Worm (Caenorhabditis elegans): ENCODE measurements around the gene ztf-9.

The ztf-9 gene

DNA sequence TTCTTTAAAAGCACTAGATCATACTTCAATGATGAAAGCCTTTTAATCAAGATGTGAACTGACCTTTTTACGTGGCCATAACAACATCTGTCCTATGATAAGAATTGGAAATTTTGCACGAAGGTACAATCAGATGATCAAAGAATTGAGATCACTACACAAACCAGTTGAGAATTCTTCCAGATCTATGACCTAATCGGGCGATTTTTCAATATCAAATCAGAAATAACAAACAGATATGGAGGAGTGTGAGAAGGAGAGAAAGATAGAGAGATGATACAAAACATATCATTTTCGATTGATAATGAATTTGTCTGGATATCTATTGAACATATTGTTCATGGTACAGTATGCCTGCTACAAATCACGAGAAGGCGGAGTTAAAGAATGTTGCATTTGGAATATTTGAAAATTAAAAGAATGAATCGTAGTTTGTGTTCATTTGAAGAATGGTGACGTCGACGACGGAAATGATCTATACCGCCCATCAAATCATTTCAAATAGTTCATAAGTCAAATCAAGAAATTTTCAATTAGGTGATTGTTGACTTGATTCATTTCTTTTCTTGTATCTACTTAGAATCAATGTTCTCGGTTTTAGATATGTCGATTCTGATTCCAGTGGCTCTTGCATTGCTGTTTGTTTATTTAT, 37.7 kb downstream of the ztf-9 start, which contains the start of gene cyp-29A4:
Gene cyp-29A4 (plus strand): TSS at position 602 of the 652 bp plus-strand sequence.
- peak; percentile 35 for TF ChIP-seq sma-9 (GFP tag; optimal IDR thresholded peaks at IDR 0.05)
- TF ChIP-seq sma-9 (tag; optimal IDR thresholded peaks at IDR 0.05): no peak
- TF ChIP-seq dmd-4 (tag; optimal IDR thresholded peaks at IDR 0.05): no peak
- TF ChIP-seq nhr-21 (tag; optimal IDR thresholded peaks at IDR 0.05): peak; percentile 48
- TF ChIP-seq mdl-1 (tag; optimal IDR thresholded peaks at IDR 0.05): no peak
- no peak for TF ChIP-seq egl-27 (tag; optimal IDR thresholded peaks at IDR 0.05)
- TF ChIP-seq sem-4 (tag; optimal IDR thresholded peaks at IDR 0.05): no peak
- TF ChIP-seq Y55F3AM.14 (GFP tag; optimal IDR thresholded peaks at IDR 0.05): no peak
- TF ChIP-seq ztf-1 (GFP tag; conservative IDR thresholded peaks at IDR 0.05): no peak
- TF ChIP-seq skn-1 (tag; optimal IDR thresholded peaks at IDR 0.05): no peak
- no peak for TF ChIP-seq aly-2 (tag; optimal IDR thresholded peaks at IDR 0.05)
- TF ChIP-seq nhr-6 (tag; optimal IDR thresholded peaks at IDR 0.05): no peak
- peak; percentile 23 for TF ChIP-seq nhr-129 (tag; optimal IDR thresholded peaks at IDR 0.05)
- no peak for TF ChIP-seq R02D3.7 (tag; optimal IDR thresholded peaks at IDR 0.05)

DNA sequence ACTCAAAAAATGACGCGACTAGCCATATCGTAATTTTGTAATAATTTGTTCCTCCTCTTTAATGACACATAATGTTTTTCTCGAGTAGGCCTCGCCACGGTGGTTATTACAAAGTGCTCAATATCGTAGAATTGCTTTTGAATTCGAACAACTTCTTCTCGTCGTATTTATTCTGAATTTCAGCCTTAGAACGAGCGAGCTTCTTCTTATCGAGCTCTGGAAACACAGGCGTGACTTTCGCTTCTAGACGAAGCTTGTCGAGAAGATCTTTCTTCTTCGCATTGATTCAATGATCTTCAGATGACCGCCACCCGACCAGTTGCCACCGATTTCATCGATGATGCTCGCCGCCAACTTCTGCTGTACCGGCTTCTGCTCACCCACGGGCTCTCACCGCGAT, 40.7 kb downstream of the ztf-9 start, which contains the start of gene T06E4.21:
Gene T06E4.21 (plus strand): TSS at position 301 of the 400 bp plus-strand sequence.
- TF ChIP-seq nhr-10 (tag; optimal IDR thresholded peaks at IDR 0.05) (no peak), R02D3.7 (tag; optimal IDR thresholded peaks at IDR 0.05) (no peak), nhr-12 (tag; optimal IDR thresholded peaks at IDR 0.05) (no peak), nhr-129 (tag; optimal IDR thresholded peaks at IDR 0.05) (no peak), snpc-4 (tag; optimal IDR thresholded peaks at IDR 0.05) (no peak), Y55F3AM.14 (GFP tag; optimal IDR thresholded peaks at IDR 0.05) (no peak), nhr-237 (tag; optimal IDR thresholded peaks at IDR 0.05) (no peak), sem-4 (tag; optimal IDR thresholded peaks at IDR 0.05) (no peak)

DNA sequence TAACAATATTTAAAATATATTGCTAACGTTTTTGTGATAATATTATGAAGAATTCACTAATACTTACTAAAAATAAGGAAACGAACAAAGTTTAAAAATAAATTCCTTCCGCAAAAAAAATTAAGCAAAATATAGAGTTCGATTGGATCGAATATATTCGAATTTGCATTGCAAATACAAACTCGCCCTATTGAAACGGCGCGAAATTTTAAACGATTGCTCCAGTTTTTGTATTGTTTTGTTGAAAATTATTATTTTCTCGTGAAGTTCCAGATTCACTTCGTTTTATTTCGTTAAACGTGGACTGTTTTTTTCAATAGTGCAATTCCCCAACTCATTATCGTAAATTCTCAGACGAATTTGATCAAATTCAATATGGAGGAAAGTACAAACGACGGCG, 46.5 kb downstream of the ztf-9 start, which contains the start of the genes atl-1 and hcp-2:
Gene atl-1 (minus strand): TSS at position 89 of the 400 bp plus-strand sequence.
Gene hcp-2 (plus strand): TSS at position 353 of the 400 bp plus-strand sequence.
- TF ChIP-seq nhr-237 (tag; optimal IDR thresholded peaks at IDR 0.05) (no peak), gmeb-1 (tag; optimal IDR thresholded peaks at IDR 0.05) (peak; percentile 45), elt-3 (tag; optimal IDR thresholded peaks at IDR 0.05) (no peak), unc-39 (tag; optimal IDR thresholded peaks at IDR 0.05) (no peak)

Data from whole organism, L2 larva.